Fruit fly (Drosophila melanogaster): Measurements from ENCODE around the gene TwdlZ.

The TwdlZ gene

DNA sequence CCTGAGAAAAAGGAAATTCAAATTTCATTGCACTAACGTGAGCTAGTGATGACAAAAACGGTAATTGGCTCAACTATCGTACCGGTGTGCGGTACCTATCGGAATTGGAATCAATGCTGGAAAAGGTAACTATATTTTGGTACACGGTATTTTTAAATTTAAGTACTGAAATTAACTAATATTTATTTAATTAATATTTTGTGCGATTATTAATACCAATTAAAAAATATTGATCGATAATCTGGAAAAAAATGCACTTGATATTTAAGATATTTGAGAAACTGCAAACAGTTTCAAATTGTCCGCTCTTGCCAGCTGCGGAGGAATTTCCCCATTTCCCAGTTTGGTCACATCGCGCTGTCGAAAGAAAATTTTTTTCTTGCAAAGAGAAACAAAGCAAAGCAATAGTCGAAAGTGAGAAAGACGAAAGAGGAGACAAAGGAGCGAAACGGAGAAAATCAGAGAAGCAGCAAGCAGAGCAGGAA lies 49.5 kb downstream of the TwdlZ start (continued):
- TF ChIP-seq zfh1 (GFP tag; IDR thresholded peaks at IDR 0.05) (0 out of 3 replicates have a peak, but pooled peaks have one; percentile 31), CG13775 (GFP tag; optimal IDR thresholded peaks at IDR 0.05) (peak; percentile 2), CrebB (tag; optimal IDR thresholded peaks at IDR 0.05) (no peak), phol (tag; optimal IDR thresholded peaks at IDR 0.05) (peak; percentile 1), HmgZ (tag; optimal IDR thresholded peaks at IDR 0.05) (no peak), CG13287 (GFP tag; IDR thresholded peaks at IDR 0.05; ENCODE audit: partially characterized antibody) (peak; percentile 65), unc-4 (GFP tag; IDR thresholded peaks at IDR 0.05; ENCODE audit: partially characterized antibody) (peak; percentile 51; the same call in 1 of the 2 replicates), sqz (GFP tag; optimal IDR thresholded peaks at IDR 0.05) (peak; percentile 72), CG32532 (GFP tag; IDR thresholded peaks at IDR 0.05) (no peak), nau (GFP tag; optimal IDR thresholded peaks at IDR 0.05) (no peak), E2f2 (GFP tag; IDR thresholded peaks at IDR 0.05) (peak; percentile 86), Lhr (GFP tag; optimal IDR thresholded peaks at IDR 0.05) (peak; percentile 14), CG7963 (GFP tag; IDR thresholded peaks at IDR 0.05; ENCODE audit: partially characterized antibody) (0 out of 3 replicates have a peak, but pooled peaks have one; percentile 31), CG11696 (GFP tag; IDR thresholded peaks at IDR 0.05) (no peak), CG7928 (GFP tag; optimal IDR thresholded peaks at IDR 0.05) (no peak), CG42726 (GFP tag; IDR thresholded peaks at IDR 0.05; ENCODE audit: partially characterized antibody) (peak; percentile 51; the same call in 1 of the 2 replicates), CG2199 (GFP tag; IDR thresholded peaks at IDR 0.05) (no peak), CG10267 (tag; optimal IDR thresholded peaks at IDR 0.05) (peak; percentile 64), CG14860 (GFP tag; IDR thresholded peaks at IDR 0.05; ENCODE audit: partially characterized antibody) (peak; percentile 33; the same call in 1 of the 3 replicates), fru (optimal IDR thresholded peaks at IDR 0.05) (no peak), amos (GFP tag; IDR thresholded peaks at IDR 0.05; ENCODE audit: partially characterized antibody) (peak; percentile 69), chinmo (GFP tag; IDR thresholded peaks at IDR 0.05; ENCODE audit: partially characterized antibody) (no peak), Dp (GFP tag; optimal IDR thresholded peaks at IDR 0.05) (peak; percentile 78), croc (GFP tag; conservative IDR thresholded peaks at IDR 0.05) (no peak), slbo (GFP tag; IDR thresholded peaks at IDR 0.05) (peak; percentile 68), Dref (GFP tag; IDR thresholded peaks at IDR 0.05) (peak; percentile 35; the same call in 1 of the 2 replicates), CG17186 (GFP tag; optimal IDR thresholded peaks at IDR 0.05) (no peak), CTCF (GFP tag; optimal IDR thresholded peaks at IDR 0.05) (no peak), Bgb (GFP tag; IDR thresholded peaks at IDR 0.05; ENCODE audit: partially characterized antibody) (peak; percentile 57), Doc2 (GFP tag; IDR thresholded peaks at IDR 0.05) (no peak), inv (GFP tag; IDR thresholded peaks at IDR 0.05; ENCODE audit: partially characterized antibody) (peak; percentile 51; the same call in 1 of the 2 replicates), CG14710 (tag; optimal IDR thresholded peaks at IDR 0.05) (peak; percentile 25), NFAT (GFP tag; IDR thresholded peaks at IDR 0.05) (0 out of 2 replicates have a peak, but pooled peaks have one; percentile 31), Gug (GFP tag; IDR thresholded peaks at IDR 0.05) (0 out of 4 replicates have a peak, but pooled peaks have one; percentile 29), CG2129 (GFP tag; IDR thresholded peaks at IDR 0.05; ENCODE audit: partially characterized antibody) (peak; percentile 44; the same call in 1 of the 2 replicates), sug (tag; optimal IDR thresholded peaks at IDR 0.05) (peak; percentile 2), CG13424 (tag; optimal IDR thresholded peaks at IDR 0.05) (no peak), CG9727 (GFP tag; optimal IDR thresholded peaks at IDR 0.05) (peak; percentile 28), CG12104 (GFP tag; optimal IDR thresholded peaks at IDR 0.05) (no peak), Rfx (GFP tag; IDR thresholded peaks at IDR 0.05) (peak; percentile 28; the same call in 1 of the 2 replicates), CG4854 (GFP tag; optimal IDR thresholded peaks at IDR 0.05) (no peak), vfl (GFP tag; optimal IDR thresholded peaks at IDR 0.05) (no peak), CG30403 (GFP tag; optimal IDR thresholded peaks at IDR 0.05) (peak; percentile 5), CG34224 (GFP tag; IDR thresholded peaks at IDR 0.05; ENCODE audit: partially characterized antibody) (0 out of 3 replicates have a peak, but pooled peaks have one; percentile 19), Xrp1 (GFP tag; IDR thresholded peaks at IDR 0.05) (0 out of 2 replicates have a peak, but pooled peaks have one; percentile 40), dysf (GFP tag; IDR thresholded peaks at IDR 0.05) (no peak), CG9215 (GFP tag; IDR thresholded peaks at IDR 0.05) (0 out of 2 replicates have a peak, but pooled peaks have one; percentile 38), nerfin-1 (tag; optimal IDR thresholded peaks at IDR 0.05) (peak; percentile 5), CG2712 (tag; optimal IDR thresholded peaks at IDR 0.05) (peak; percentile 21)

All from whole organism, embryonic.